Worm (Caenorhabditis elegans) whole organism, L1 larva: Measurements from ENCODE around the gene cyl-1.
A peak's percentile ranks its signal among the peaks of the same experiment; 100 is the strongest.

Source experiments
- C04F5.9 ChIP-seq: sonication (generic microtip); optimal IDR thresholded peaks from 2 replicates; lab custom pipeline; 2016; ENCODE audit warnings: missing genetic modification characterization, missing compliant biosample characterization
- C16A3.4 ChIP-seq: fragments of 150-350 bp; optimal IDR thresholded peaks from 2 replicates; lab custom pipeline; 2014; ENCODE audit warnings: missing biosample characterization, missing genetic modification characterization
- C34B4.2 ChIP-seq: sonication (generic microtip); optimal IDR thresholded peaks from 2 replicates; lab custom pipeline; 2017; ENCODE audit warnings: mild to moderate bottlenecking, missing genetic modification characterization, missing compliant biosample characterization
- Y116A8C.19 ChIP-seq: sonication (generic microtip); optimal IDR thresholded peaks from 2 replicates; lab custom pipeline; 2016; ENCODE audit warnings: missing compliant biosample characterization, missing genetic modification characterization, borderline replicate concordance
- alr-1 ChIP-seq: fragments of 200-800 bp; sonication (Bioruptor generic); optimal IDR thresholded peaks from 2 replicates; lab custom pipeline; 2018; ENCODE audit warnings: borderline replicate concordance, mild to moderate bottlenecking, missing genetic modification characterization, missing compliant biosample characterization
- aly-2 ChIP-seq: fragments of 150-350 bp; optimal IDR thresholded peaks from 2 replicates; lab custom pipeline; 2014; ENCODE audit warnings: missing biosample characterization, missing genetic modification characterization
- ama-1 ChIP-seq: fragments of 150-350 bp; optimal IDR thresholded peaks from 2 replicates; lab custom pipeline; 2014
- ceh-63 ChIP-seq: fragments of 200-800 bp; sonication (Bioruptor generic); optimal IDR thresholded peaks from 2 replicates; lab custom pipeline; 2018; ENCODE audit warnings: mild to moderate bottlenecking, missing genetic modification characterization, missing compliant biosample characterization
- ceh-8 ChIP-seq: fragments of 200-800 bp; sonication (Bioruptor generic); optimal IDR thresholded peaks from 2 replicates; lab custom pipeline; 2018; ENCODE audit warnings: mild to moderate bottlenecking, missing genetic modification characterization, moderate library complexity, missing compliant biosample characterization
- ceh-82 ChIP-seq, 3 experiments: fragments of 150-350 bp in 1 of 3; sonication (generic microtip) in 2 of 3; optimal IDR thresholded peaks; 2 replicates each; lab custom pipeline; 2014 to 2017; ENCODE audit warnings: missing biosample characterization in 3 of 3, missing genetic modification characterization in 3 of 3
- dsc-1 ChIP-seq: sonication (generic microtip); optimal IDR thresholded peaks from 2 replicates; lab custom pipeline; 2016; ENCODE audit warnings: mild to moderate bottlenecking, missing genetic modification characterization, missing compliant biosample characterization
- efl-1 ChIP-seq, 4 experiments: fragments of 150-350 bp; optimal IDR thresholded peaks in 3 of 4; peaks in 1 of 4; 1 replicate in 1 of 4; 2 replicates in 3 of 4; lab custom pipeline; 2014; ENCODE audit warnings: missing biosample characterization in 2 of 4, missing genetic modification characterization in 2 of 4, missing genetic modification reagents in 2 of 4
- egl-13 ChIP-seq: sonication (generic microtip); optimal IDR thresholded peaks from 2 replicates; lab custom pipeline; 2016; ENCODE audit warnings: missing genotype, missing genetic modification reagents, missing genetic modification characterization, missing compliant biosample characterization
- fos-1 ChIP-seq: fragments of 150-350 bp; optimal IDR thresholded peaks from 2 replicates; lab custom pipeline; 2014; ENCODE audit warnings: missing biosample characterization, missing genetic modification characterization
- hlh-17 ChIP-seq: fragments of 200-800 bp; sonication (Bioruptor generic); optimal IDR thresholded peaks from 2 replicates; lab custom pipeline; 2018; ENCODE audit warnings: missing genetic modification characterization, mild to moderate bottlenecking, missing compliant biosample characterization, moderate library complexity, borderline replicate concordance
- hpl-2 ChIP-seq: fragments of 150-350 bp; optimal IDR thresholded peaks from 2 replicates; lab custom pipeline; 2014; ENCODE audit warnings: missing biosample characterization, missing genetic modification reagents, missing genetic modification characterization
- irx-1 ChIP-seq: sonication (generic microtip); optimal IDR thresholded peaks from 2 replicates; lab custom pipeline; 2016; ENCODE audit warnings: missing genetic modification characterization, missing compliant biosample characterization
- isw-1 ChIP-seq: fragments of 200-800 bp; sonication (Bioruptor generic); IDR thresholded peaks from 2 replicates; pipeline ENCODE4 v1.3.6; 2022; ENCODE audit warnings: missing genetic modification characterization, missing compliant biosample characterization
- jun-1 ChIP-seq: fragments of 150-350 bp; optimal IDR thresholded peaks from 2 replicates; lab custom pipeline; 2014; ENCODE audit warnings: missing biosample characterization, missing genetic modification reagents, missing genetic modification characterization
- lin-14 ChIP-seq: fragments of 200-800 bp; sonication (Bioruptor generic); optimal IDR thresholded peaks from 2 replicates; lab custom pipeline; 2018; ENCODE audit warnings: mild to moderate bottlenecking, missing genetic modification characterization, moderate library complexity, missing compliant biosample characterization
- lin-35 ChIP-seq, 2 experiments: fragments of 150-350 bp; optimal IDR thresholded peaks; 2 replicates each; lab custom pipeline; 2014; ENCODE audit warnings: missing biosample characterization in 2 of 2, missing genetic modification characterization in 2 of 2, missing genetic modification reagents in 2 of 2
- lsy-2 ChIP-seq, 2 experiments: fragments of 150-350 bp; optimal IDR thresholded peaks; 2 replicates each; lab custom pipeline; 2014; ENCODE audit warnings: missing biosample characterization in 2 of 2, missing genetic modification characterization in 2 of 2
- mef-2 ChIP-seq: fragments of 150-350 bp; optimal IDR thresholded peaks from 2 replicates; lab custom pipeline; 2014; ENCODE audit warnings: missing biosample characterization, missing genetic modification characterization
- mep-1 ChIP-seq: fragments of 150-350 bp; optimal IDR thresholded peaks from 2 replicates; lab custom pipeline; 2014; ENCODE audit warnings: missing biosample characterization, missing genetic modification characterization
- nhr-11 ChIP-seq: fragments of 150-350 bp; optimal IDR thresholded peaks from 2 replicates; lab custom pipeline; 2014; ENCODE audit warnings: missing biosample characterization, missing genetic modification characterization
- nhr-237 ChIP-seq: fragments of 150-350 bp; optimal IDR thresholded peaks from 2 replicates; lab custom pipeline; 2014; ENCODE audit warnings: missing biosample characterization, missing genetic modification characterization
- nhr-85 ChIP-seq: sonication (generic microtip); peaks from one replicate; lab custom pipeline; 2016; ENCODE audit warnings: missing genetic modification characterization, inconsistent platforms, missing compliant biosample characterization
- nhr-90 ChIP-seq: sonication (generic microtip); optimal IDR thresholded peaks from 2 replicates; lab custom pipeline; 2016; ENCODE audit warnings: mild to moderate bottlenecking, missing genetic modification characterization, missing compliant biosample characterization; ENCODE audit not compliant: poor library complexity
- pax-3 ChIP-seq: fragments of 200-800 bp; sonication (Bioruptor generic); optimal IDR thresholded peaks from 2 replicates; lab custom pipeline; 2018; ENCODE audit warnings: mild to moderate bottlenecking, missing genetic modification characterization, moderate library complexity, missing compliant biosample characterization
- pqm-1 ChIP-seq: sonication (generic microtip); optimal IDR thresholded peaks from 3 replicates; lab custom pipeline; 2017; ENCODE audit warnings: missing biosample characterization, missing genetic modification characterization
- skn-1 ChIP-seq: fragments of 150-350 bp; optimal IDR thresholded peaks from 2 replicates; lab custom pipeline; 2014; ENCODE audit warnings: missing biosample characterization, missing genetic modification characterization
- snpc-4 ChIP-seq: fragments of 150-350 bp; optimal IDR thresholded peaks from 2 replicates; lab custom pipeline; 2014; ENCODE audit warnings: missing biosample characterization, missing genetic modification characterization
- snu-23 ChIP-seq: sonication (generic microtip); optimal IDR thresholded peaks from 2 replicates; lab custom pipeline; 2016; ENCODE audit warnings: missing genetic modification characterization, missing compliant biosample characterization
- sox-4 ChIP-seq: sonication (generic microtip); optimal IDR thresholded peaks from 2 replicates; lab custom pipeline; 2016; ENCODE audit warnings: missing genetic modification characterization, missing compliant biosample characterization
- swsn-7 ChIP-seq: sonication (generic microtip); optimal IDR thresholded peaks from 2 replicates; lab custom pipeline; 2016; ENCODE audit warnings: missing genetic modification characterization, missing compliant biosample characterization
- tlp-1 ChIP-seq: fragments of 150-350 bp; optimal IDR thresholded peaks from 2 replicates; lab custom pipeline; 2014; ENCODE audit warnings: missing biosample characterization, missing genetic modification characterization
- unc-30 ChIP-seq: sonication (generic microtip); optimal IDR thresholded peaks from 2 replicates; lab custom pipeline; 2017; ENCODE audit warnings: missing biosample characterization, missing genetic modification characterization
- unc-62 ChIP-seq: fragments of 150-350 bp; optimal IDR thresholded peaks from 2 replicates; lab custom pipeline; 2014; ENCODE audit warnings: missing biosample characterization, missing genetic modification reagents, missing genetic modification characterization
- unc-86 ChIP-seq: sonication (generic microtip); optimal IDR thresholded peaks from 2 replicates; lab custom pipeline; 2016; ENCODE audit warnings: missing genetic modification characterization, missing compliant biosample characterization
- vab-15 ChIP-seq: sonication (generic microtip); optimal IDR thresholded peaks from 2 replicates; lab custom pipeline; 2017; ENCODE audit warnings: missing genotype, mild to moderate bottlenecking, missing genetic modification characterization, missing compliant biosample characterization
- zip-4 ChIP-seq: fragments of 200-800 bp; sonication (Bioruptor generic); optimal IDR thresholded peaks from 2 replicates; lab custom pipeline; 2018; ENCODE audit warnings: mild to moderate bottlenecking, missing genetic modification characterization, moderate library complexity, missing compliant biosample characterization
- ztf-4 ChIP-seq: fragments of 150-350 bp; optimal IDR thresholded peaks from 2 replicates; lab custom pipeline; 2014; ENCODE audit warnings: missing biosample characterization, missing genetic modification characterization

cyl-1 gene

DNA sequence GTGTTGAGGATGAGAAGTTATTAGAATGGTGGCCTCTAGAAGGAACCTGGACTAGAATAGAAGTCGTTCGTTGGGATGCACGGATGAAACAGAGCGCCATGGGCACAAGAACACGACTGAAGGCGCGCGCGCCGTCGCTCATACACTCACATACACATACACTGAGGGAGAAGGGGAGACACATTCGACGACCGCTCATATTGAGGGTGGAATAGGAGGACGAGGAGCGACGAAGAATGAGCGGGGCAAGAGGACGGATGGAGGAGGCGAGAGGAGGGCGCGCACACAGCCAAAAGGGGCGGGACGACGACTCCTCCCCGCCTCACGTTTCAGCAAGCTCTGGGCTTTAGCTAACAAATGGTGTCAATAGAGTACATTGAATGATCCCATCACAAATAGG, 45.3 kb upstream of the cyl-1 start (continued):
- TF ChIP-seq mef-2 (tag; lab: Kevin White, UChicago) (no peak), sox-4 (tag; lab: Kevin White, UChicago) (no peak), mep-1 (tag; lab: Kevin White, UChicago) (no peak), alr-1 (no peak), swsn-7 (tag; lab: Kevin White, UChicago) (peak; percentile 26), C04F5.9 (no peak), zip-4 (GFP tag; lab: Kevin White, UChicago) (no peak), unc-62 (GFP tag; lab: Kevin White, UChicago) (no peak), nhr-237 (no peak), nhr-90 (tag; lab: Kevin White, UChicago) (no peak), ztf-4 (no peak), C34B4.2 (tag; lab: Kevin White, UChicago) (no peak), jun-1 (tag; lab: Kevin White, UChicago) (no peak), nhr-11 (no peak), C16A3.4 (tag; lab: Kevin White, UChicago) (no peak), lsy-2 (tag; optimal IDR thresholded peaks at IDR 0.05; lab: Kevin White, UChicago) (no peak), dsc-1 (tag; lab: Kevin White, UChicago) (peak; percentile 28), egl-13 (tag; lab: Kevin White, UChicago) (no peak), snu-23 (GFP tag; lab: Kevin White, UChicago) (peak; percentile 29), Y116A8C.19 (no peak), lin-35 (GFP tag; optimal IDR thresholded peaks at IDR 0.05; lab: Kevin White, UChicago) (peak in 1 of 2 experiments; percentile 54), fos-1 (no peak), nhr-85 (tag; lab: Kevin White, UChicago) (no peak), pqm-1 (tag; lab: Kevin White, UChicago) (no peak), efl-1 (optimal IDR thresholded peaks at IDR 0.05; lab: Kevin White, UChicago) (no peak), efl-1 (GFP tag; optimal IDR thresholded peaks at IDR 0.05 in 1 of 2; lab: Kevin White, UChicago) (peak; percentile 18 to 58), isw-1 (no peak), tlp-1 (tag; lab: Kevin White, UChicago) (no peak), ceh-63 (no peak), hpl-2 (GFP tag; lab: Kevin White, UChicago) (no peak)

DNA sequence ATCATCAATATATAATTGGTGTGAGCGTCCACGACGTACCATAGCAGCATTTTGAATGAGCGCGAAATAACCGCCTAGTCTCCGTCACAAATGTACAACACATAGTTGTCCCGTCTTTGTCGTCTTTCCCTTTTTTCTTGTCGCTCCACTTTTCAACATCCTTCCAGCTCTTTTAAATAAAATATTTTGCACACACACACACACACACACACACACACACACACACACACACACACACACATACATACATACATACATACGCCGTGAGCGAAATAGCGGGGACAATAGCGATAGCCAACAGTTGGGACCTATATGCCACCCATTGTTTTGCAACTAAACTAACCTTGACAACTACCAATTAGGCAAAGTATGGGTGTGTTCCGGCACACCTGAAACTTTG, 44.8 kb upstream of the cyl-1 start:
- TF ChIP-seq irx-1 (tag; lab: Kevin White, UChicago) (no peak), isw-1 (peak; percentile 13; the same call in 1 of the 2 replicates), snpc-4 (tag; lab: Kevin White, UChicago) (no peak), aly-2 (tag; lab: Kevin White, UChicago) (no peak), skn-1 (no peak), hlh-17 (GFP tag; lab: Kevin White, UChicago) (no peak), lin-14 (peak; percentile 48), unc-30 (tag; lab: Kevin White, UChicago) (no peak), unc-86 (peak; percentile 48)

DNA sequence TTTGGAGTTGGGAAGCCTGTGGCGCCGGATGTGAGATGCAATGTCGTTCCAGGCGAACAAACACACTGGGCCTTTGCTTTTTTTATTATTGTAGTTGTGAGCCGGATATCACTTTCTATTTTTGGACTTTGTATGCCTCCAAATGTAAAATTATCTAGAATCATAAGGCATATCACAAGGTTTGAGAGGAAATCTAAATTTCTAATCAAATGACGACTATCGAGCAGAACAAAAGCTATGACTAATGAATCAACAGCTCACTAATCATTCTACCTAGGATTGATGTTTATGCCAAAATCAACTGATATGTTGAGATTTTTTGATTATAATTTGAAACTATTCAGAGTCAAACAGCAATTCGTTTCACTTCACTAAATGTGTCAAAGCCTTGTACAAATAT, 44.4 kb upstream of the cyl-1 start:
- TF ChIP-seq ceh-82 (tag; optimal IDR thresholded peaks at IDR 0.05; lab: Kevin White, UChicago) (no peak), vab-15 (tag; lab: Kevin White, UChicago) (no peak), pax-3 (peak; percentile 79), ceh-8 (GFP tag; lab: Kevin White, UChicago) (peak; percentile 71), ama-1 (lab: Kevin White, UChicago) (no peak), dsc-1 (tag; lab: Kevin White, UChicago) (peak; percentile 65)
